Worm (Caenorhabditis elegans) whole organism, L1 larva: ENCODE data around the gene nlp-70.

ENCODE experiments used
- C16A3.4 ChIP-seq: fragments of 150-350 bp; optimal IDR thresholded peaks from 2 replicates; lab custom pipeline; 2014; ENCODE audit warnings: missing biosample characterization, missing genetic modification characterization
- C34B4.2 ChIP-seq: sonication (generic microtip); optimal IDR thresholded peaks from 2 replicates; lab custom pipeline; 2017; ENCODE audit warnings: mild to moderate bottlenecking, missing genetic modification characterization, missing compliant biosample characterization
- Y116A8C.19 ChIP-seq: sonication (generic microtip); optimal IDR thresholded peaks from 2 replicates; lab custom pipeline; 2016; ENCODE audit warnings: missing compliant biosample characterization, missing genetic modification characterization, borderline replicate concordance
- alr-1 ChIP-seq: fragments of 200-800 bp; sonication (Bioruptor generic); optimal IDR thresholded peaks from 2 replicates; lab custom pipeline; 2018; ENCODE audit warnings: borderline replicate concordance, mild to moderate bottlenecking, missing genetic modification characterization, missing compliant biosample characterization
- ceh-82 ChIP-seq, 3 experiments: fragments of 150-350 bp in 1 of 3; sonication (generic microtip) in 2 of 3; optimal IDR thresholded peaks; 2 replicates each; lab custom pipeline; 2014 to 2017; ENCODE audit warnings: missing biosample characterization in 3 of 3, missing genetic modification characterization in 3 of 3
- ces-1 ChIP-seq: fragments of 150-350 bp; optimal IDR thresholded peaks from 2 replicates; lab custom pipeline; 2014; ENCODE audit warnings: missing biosample characterization, missing genetic modification reagents, missing genetic modification characterization
- dsc-1 ChIP-seq: sonication (generic microtip); optimal IDR thresholded peaks from 2 replicates; lab custom pipeline; 2016; ENCODE audit warnings: mild to moderate bottlenecking, missing genetic modification characterization, missing compliant biosample characterization
- efl-1 ChIP-seq, 4 experiments: fragments of 150-350 bp; optimal IDR thresholded peaks in 3 of 4; peaks in 1 of 4; 1 replicate in 1 of 4; 2 replicates in 3 of 4; lab custom pipeline; 2014; ENCODE audit warnings: missing biosample characterization in 2 of 4, missing genetic modification characterization in 2 of 4, missing genetic modification reagents in 2 of 4
- egl-13 ChIP-seq: sonication (generic microtip); optimal IDR thresholded peaks from 2 replicates; lab custom pipeline; 2016; ENCODE audit warnings: missing genotype, missing genetic modification reagents, missing genetic modification characterization, missing compliant biosample characterization
- fkh-10 ChIP-seq: sonication (generic microtip); optimal IDR thresholded peaks from 2 replicates; lab custom pipeline; 2017; ENCODE audit warnings: missing biosample characterization, missing genetic modification reagents, missing genetic modification characterization
- fkh-4 ChIP-seq: sonication (generic microtip); optimal IDR thresholded peaks from 2 replicates; lab custom pipeline; 2016; ENCODE audit warnings: missing compliant biosample characterization, missing genetic modification characterization, borderline replicate concordance
- hlh-17 ChIP-seq: fragments of 200-800 bp; sonication (Bioruptor generic); optimal IDR thresholded peaks from 2 replicates; lab custom pipeline; 2018; ENCODE audit warnings: missing genetic modification characterization, mild to moderate bottlenecking, missing compliant biosample characterization, moderate library complexity, borderline replicate concordance
- hpl-2 ChIP-seq: fragments of 150-350 bp; optimal IDR thresholded peaks from 2 replicates; lab custom pipeline; 2014; ENCODE audit warnings: missing biosample characterization, missing genetic modification reagents, missing genetic modification characterization
- irx-1 ChIP-seq: sonication (generic microtip); optimal IDR thresholded peaks from 2 replicates; lab custom pipeline; 2016; ENCODE audit warnings: missing genetic modification characterization, missing compliant biosample characterization
- jun-1 ChIP-seq: fragments of 150-350 bp; optimal IDR thresholded peaks from 2 replicates; lab custom pipeline; 2014; ENCODE audit warnings: missing biosample characterization, missing genetic modification reagents, missing genetic modification characterization
- lin-14 ChIP-seq: fragments of 200-800 bp; sonication (Bioruptor generic); optimal IDR thresholded peaks from 2 replicates; lab custom pipeline; 2018; ENCODE audit warnings: mild to moderate bottlenecking, missing genetic modification characterization, moderate library complexity, missing compliant biosample characterization
- lin-35 ChIP-seq, 2 experiments: fragments of 150-350 bp; optimal IDR thresholded peaks; 2 replicates each; lab custom pipeline; 2014; ENCODE audit warnings: missing biosample characterization in 2 of 2, missing genetic modification characterization in 2 of 2, missing genetic modification reagents in 2 of 2
- lir-3 ChIP-seq: sonication (generic microtip); optimal IDR thresholded peaks from 2 replicates; lab custom pipeline; 2016; ENCODE audit warnings: mild to moderate bottlenecking, missing genetic modification characterization, moderate library complexity, missing compliant biosample characterization; ENCODE audit not compliant: poor library complexity
- mab-9 ChIP-seq: fragments of 200-800 bp; sonication (Bioruptor generic); IDR thresholded peaks from 2 replicates; pipeline ENCODE4 v1.3.6; 2022; ENCODE audit warnings: missing genetic modification reagents, missing genetic modification characterization, missing compliant biosample characterization
- mef-2 ChIP-seq: fragments of 150-350 bp; optimal IDR thresholded peaks from 2 replicates; lab custom pipeline; 2014; ENCODE audit warnings: missing biosample characterization, missing genetic modification characterization
- nhr-20 ChIP-seq: sonication (generic microtip); optimal IDR thresholded peaks from 2 replicates; lab custom pipeline; 2016; ENCODE audit warnings: mild to moderate bottlenecking, missing genetic modification characterization, missing compliant biosample characterization
- nhr-71 ChIP-seq: sonication (generic microtip); optimal IDR thresholded peaks from 2 replicates; lab custom pipeline; 2016; ENCODE audit warnings: mild to moderate bottlenecking, missing genetic modification characterization, moderate library complexity, missing compliant biosample characterization
- nhr-76 ChIP-seq: sonication (generic microtip); optimal IDR thresholded peaks from 2 replicates; lab custom pipeline; 2017; ENCODE audit warnings: missing biosample characterization, missing genetic modification characterization
- nhr-77 ChIP-seq: fragments of 150-350 bp; optimal IDR thresholded peaks from 2 replicates; lab custom pipeline; 2014; ENCODE audit warnings: missing biosample characterization, missing genetic modification characterization
- nhr-84 ChIP-seq: sonication (generic microtip); optimal IDR thresholded peaks from 2 replicates; lab custom pipeline; 2017; ENCODE audit warnings: missing biosample characterization, missing genetic modification characterization
- nhr-90 ChIP-seq: sonication (generic microtip); optimal IDR thresholded peaks from 2 replicates; lab custom pipeline; 2016; ENCODE audit warnings: mild to moderate bottlenecking, missing genetic modification characterization, missing compliant biosample characterization; ENCODE audit not compliant: poor library complexity
- snpc-4 ChIP-seq: fragments of 150-350 bp; optimal IDR thresholded peaks from 2 replicates; lab custom pipeline; 2014; ENCODE audit warnings: missing biosample characterization, missing genetic modification characterization
- snu-23 ChIP-seq: sonication (generic microtip); optimal IDR thresholded peaks from 2 replicates; lab custom pipeline; 2016; ENCODE audit warnings: missing genetic modification characterization, missing compliant biosample characterization
- sptf-1 ChIP-seq: fragments of 150-350 bp; optimal IDR thresholded peaks from 2 replicates; lab custom pipeline; 2014; ENCODE audit warnings: missing biosample characterization, missing genetic modification characterization
- unc-86 ChIP-seq: sonication (generic microtip); optimal IDR thresholded peaks from 2 replicates; lab custom pipeline; 2016; ENCODE audit warnings: missing genetic modification characterization, missing compliant biosample characterization
- vab-15 ChIP-seq: sonication (generic microtip); optimal IDR thresholded peaks from 2 replicates; lab custom pipeline; 2017; ENCODE audit warnings: missing genotype, mild to moderate bottlenecking, missing genetic modification characterization, missing compliant biosample characterization
- zag-1 ChIP-seq: fragments of 150-350 bp; optimal IDR thresholded peaks from 2 replicates; lab custom pipeline; 2014; ENCODE audit warnings: missing biosample characterization, missing genetic modification characterization

The nlp-70 gene

DNA sequence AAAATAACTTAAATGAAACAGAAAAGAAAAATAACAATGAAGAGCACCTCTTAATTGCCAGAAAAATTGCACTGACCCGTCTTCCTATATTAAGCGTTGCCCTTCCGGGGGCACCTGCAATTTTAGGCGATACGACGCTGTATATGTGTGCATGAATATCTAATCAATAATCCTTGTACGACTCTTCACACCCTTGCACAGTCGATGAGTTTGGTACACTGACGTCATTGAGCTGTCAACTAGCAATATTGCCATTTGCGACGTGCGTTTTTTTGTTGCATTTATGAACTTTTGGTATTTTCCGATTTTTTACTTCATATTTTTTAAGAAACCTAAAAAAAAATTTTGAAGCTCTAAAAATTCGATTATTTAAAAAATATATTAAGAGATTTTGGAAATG, 26.6 kb downstream of the nlp-70 start, which contains the start of gene kin-34:
Gene kin-34, minus strand, starts transcription at position 101 of the 400 bp plus-strand sequence.
- no peak for TF ChIP-seq zag-1 (tag; lab: Kevin White, UChicago)

DNA sequence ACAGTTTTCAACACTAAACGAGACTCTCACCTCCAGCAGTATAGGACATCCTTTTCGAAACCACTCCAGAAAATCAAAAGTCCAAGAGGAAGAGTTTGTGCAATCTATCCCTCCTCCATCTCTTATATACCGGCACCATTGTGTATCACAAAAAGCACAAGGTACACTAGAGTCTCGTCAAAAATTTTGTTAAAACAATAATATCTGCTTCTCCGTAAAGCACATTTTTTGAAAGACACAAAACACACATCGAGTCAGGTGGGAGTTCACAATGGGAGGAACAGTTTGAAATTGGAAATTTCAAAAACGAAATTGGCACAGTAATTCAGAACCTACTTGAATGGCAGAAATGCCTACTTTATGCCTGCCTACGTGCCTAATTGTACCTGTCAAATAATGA, 30.2 kb downstream of the nlp-70 start, which contains the start of gene R02C2.7:
Gene R02C2.7, minus strand, starts transcription at position 101 of the 400 bp plus-strand sequence.
- TF ChIP-seq lir-3 (tag; lab: Kevin White, UChicago) = no peak
- TF ChIP-seq efl-1 (optimal IDR thresholded peaks at IDR 0.05; lab: Kevin White, UChicago) = no peak
- TF ChIP-seq efl-1 (GFP tag; optimal IDR thresholded peaks at IDR 0.05 in 1 of 2; lab: Kevin White, UChicago) = peak in 1 of 2 experiments; percentile 62
- TF ChIP-seq nhr-20 (tag; lab: Kevin White, UChicago) = peak; percentile 35
- TF ChIP-seq, all 84 proteins: peak for 2

DNA sequence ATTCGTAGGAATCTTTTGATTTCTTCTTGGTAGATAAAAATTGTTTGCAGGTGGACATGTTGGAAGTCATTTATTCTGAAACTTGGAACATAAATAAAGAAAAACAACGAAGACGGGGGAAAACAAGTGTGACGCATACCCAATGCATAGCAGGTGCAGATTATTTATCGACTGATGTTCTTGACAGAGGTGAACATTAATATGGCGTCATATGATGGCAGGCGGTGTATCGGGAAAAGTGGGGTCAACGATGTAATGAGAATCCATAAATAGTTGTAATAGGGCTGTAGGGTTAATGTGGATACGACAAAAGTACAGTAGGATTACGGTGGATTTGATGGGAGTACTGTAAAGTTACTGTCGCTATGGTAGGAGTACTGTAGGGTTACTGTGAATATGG, 32.5 kb downstream of the nlp-70 start, which contains the start of gene txt-2:
Gene txt-2, minus strand, starts transcription at position 214 of the 400 bp plus-strand sequence.
- TF ChIP-seq lin-35 (GFP tag; optimal IDR thresholded peaks at IDR 0.05; lab: Kevin White, UChicago) (no peak), lin-14 (GFP tag; lab: Kevin White, UChicago) (no peak), alr-1 (tag; lab: Kevin White, UChicago) (no peak), fkh-4 (tag; lab: Kevin White, UChicago) (no peak), ces-1 (no peak), hlh-17 (GFP tag; lab: Kevin White, UChicago) (no peak), snu-23 (no peak)

- TF ChIP-seq Y116A8C.19 (tag; lab: Kevin White, UChicago) = no peak
- TF ChIP-seq mab-9 = no peak
- TF ChIP-seq hlh-17 (GFP tag; lab: Kevin White, UChicago) = no peak
- TF ChIP-seq C16A3.4 (tag; lab: Kevin White, UChicago) = no peak
- TF ChIP-seq hpl-2 (GFP tag; lab: Kevin White, UChicago) = no peak
- no peak for TF ChIP-seq snpc-4 (tag; lab: Kevin White, UChicago)
- no peak for TF ChIP-seq snu-23
- no peak for TF ChIP-seq jun-1
- TF ChIP-seq sptf-1 (tag; lab: Kevin White, UChicago) = no peak
- TF ChIP-seq ces-1 = no peak
- TF ChIP-seq vab-15 (tag; lab: Kevin White, UChicago) = no peak
- no peak for TF ChIP-seq nhr-20 (tag; lab: Kevin White, UChicago)
- TF ChIP-seq nhr-76 (tag; lab: Kevin White, UChicago) = no peak
- no peak for TF ChIP-seq egl-13 (tag; lab: Kevin White, UChicago)
- TF ChIP-seq ceh-82 (tag; optimal IDR thresholded peaks at IDR 0.05; lab: Kevin White, UChicago) = no peak
Observed at ce11 chrV:238094-238493, 34.6 kb downstream of the nlp-70 start, which contains the start of gene R02C2.1. Gene R02C2.1, minus strand, starts transcription at chrV:238194.

DNA sequence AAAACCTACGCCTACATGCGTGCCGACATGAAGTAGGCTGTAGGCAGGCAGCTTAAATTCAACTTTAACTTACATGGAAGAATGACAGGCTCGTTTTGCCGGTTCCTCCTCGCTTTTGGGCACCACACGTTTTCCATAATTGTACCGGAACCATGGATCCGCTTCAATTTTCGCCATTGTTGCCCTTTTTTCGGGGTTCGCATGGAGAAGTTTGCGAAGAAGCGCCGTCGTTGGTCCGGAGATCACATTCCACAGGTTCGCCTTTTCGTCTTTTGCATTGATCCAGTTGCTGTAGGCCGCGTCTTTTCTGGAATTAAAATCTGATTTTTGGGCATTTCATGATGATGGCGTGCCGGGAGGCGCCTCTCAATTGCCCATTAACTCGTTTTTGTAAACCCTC, 35.7 kb downstream of the nlp-70 start:
- TF ChIP-seq dsc-1 (tag; lab: Kevin White, UChicago) = no peak
- TF ChIP-seq C34B4.2 (tag; lab: Kevin White, UChicago) = no peak
- no peak for TF ChIP-seq nhr-77 (tag; lab: Kevin White, UChicago)
- TF ChIP-seq unc-86 (tag; lab: Kevin White, UChicago) = no peak
- TF ChIP-seq nhr-84 = no peak
- TF ChIP-seq fkh-10 = no peak
- TF ChIP-seq mef-2 (tag; lab: Kevin White, UChicago) = no peak
- TF ChIP-seq nhr-90 (tag; lab: Kevin White, UChicago) = no peak
- no peak for TF ChIP-seq irx-1 (tag; lab: Kevin White, UChicago)
- no peak for TF ChIP-seq nhr-71 (tag; lab: Kevin White, UChicago)
- TF ChIP-seq snpc-4 (tag; lab: Kevin White, UChicago) = no peak
